Worm (Caenorhabditis elegans) whole organism, L1 larva: ENCODE results near the gene unc-93.

Experiments
- ceh-82 ChIP-seq, 3 experiments: fragments of 150-350 bp in 1 of 3; sonication (generic microtip) in 2 of 3; optimal IDR thresholded peaks; 2 replicates each; lab custom pipeline; 2014 to 2017; ENCODE audit warnings: missing biosample characterization in 3 of 3, missing genetic modification characterization in 3 of 3
- isw-1 ChIP-seq: fragments of 200-800 bp; sonication (Bioruptor generic); IDR thresholded peaks from 2 replicates; pipeline ENCODE4 v1.3.6; 2022; ENCODE audit warnings: missing genetic modification characterization, missing compliant biosample characterization
- lin-35 ChIP-seq, 2 experiments: fragments of 150-350 bp; optimal IDR thresholded peaks; 2 replicates each; lab custom pipeline; 2014; ENCODE audit warnings: missing biosample characterization in 2 of 2, missing genetic modification characterization in 2 of 2, missing genetic modification reagents in 2 of 2
- nhr-237 ChIP-seq: fragments of 150-350 bp; optimal IDR thresholded peaks from 2 replicates; lab custom pipeline; 2014; ENCODE audit warnings: missing biosample characterization, missing genetic modification characterization
- nhr-76 ChIP-seq: sonication (generic microtip); optimal IDR thresholded peaks from 2 replicates; lab custom pipeline; 2017; ENCODE audit warnings: missing biosample characterization, missing genetic modification characterization
- nhr-77 ChIP-seq: fragments of 150-350 bp; optimal IDR thresholded peaks from 2 replicates; lab custom pipeline; 2014; ENCODE audit warnings: missing biosample characterization, missing genetic modification characterization
- xbp-1 ChIP-seq: sonication (generic microtip); optimal IDR thresholded peaks from 2 replicates; lab custom pipeline; 2016; ENCODE audit warnings: missing genetic modification characterization, missing compliant biosample characterization

ce11 chrIII:3670336-3670735 lies 26.2 kb downstream of the unc-93 start, which contains the start of gene C46F11.6:
- TF ChIP-seq nhr-237 (tag; lab: Kevin White, UChicago) (no peak), nhr-77 (tag; lab: Kevin White, UChicago) (no peak), ceh-82 (tag; optimal IDR thresholded peaks at IDR 0.05; lab: Kevin White, UChicago) (no peak), lin-35 (GFP tag; optimal IDR thresholded peaks at IDR 0.05; lab: Kevin White, UChicago) (no peak), xbp-1 (no peak), nhr-76 (no peak), isw-1 (GFP tag; lab: Robert Waterston, UW) (no peak)
